Worm (Caenorhabditis elegans): ENCODE results near the gene F44E2.10.

ce11 chrIII:8848372-8848771 is 17.5 kb upstream of the F44E2.10 start, which contains the start of gene F44E2.7:
- TF ChIP-seq aly-1 (tag; optimal IDR thresholded peaks at IDR 0.05), result no peak
- no peak for TF ChIP-seq ets-7 (tag; optimal IDR thresholded peaks at IDR 0.05)
- no peak for TF ChIP-seq ceh-13 (GFP tag; optimal IDR thresholded peaks at IDR 0.05)
- TF ChIP-seq ama-1 (optimal IDR thresholded peaks at IDR 0.05), result no peak
- TF ChIP-seq hmbx-1 (tag; optimal IDR thresholded peaks at IDR 0.05), result no peak
- no peak for TF ChIP-seq F13C5.2 (tag; optimal IDR thresholded peaks at IDR 0.05)
- TF ChIP-seq B0310.2 (tag; optimal IDR thresholded peaks at IDR 0.05), result no peak

Measured in whole organism, early embryonic.